Worm (Caenorhabditis elegans) whole organism, late embryonic: ENCODE data around the gene arrd-3.

ENCODE experiments used
- C38D4.7 ChIP-seq: fragments of 200-800 bp; sonication (Bioruptor generic); optimal IDR thresholded peaks from 2 replicates; lab custom pipeline; 2018; ENCODE audit warnings: mild to moderate bottlenecking, missing genetic modification characterization, moderate library complexity, missing compliant biosample characterization
- K09A11.1 ChIP-seq: sonication (generic microtip); optimal IDR thresholded peaks from 2 replicates; lab custom pipeline; 2017; ENCODE audit warnings: antibody characterized with exemption, mild to moderate bottlenecking, missing genetic modification characterization, missing compliant biosample characterization; ENCODE audit not compliant: insufficient read depth
- T23F11.4 ChIP-seq: fragments of 200-800 bp; sonication (Bioruptor generic); optimal IDR thresholded peaks from 2 replicates; lab custom pipeline; 2018; ENCODE audit warnings: mild to moderate bottlenecking, missing genetic modification characterization, missing compliant biosample characterization
- ahr-1 ChIP-seq: sonication (generic microtip); optimal IDR thresholded peaks from 2 replicates; lab custom pipeline; 2016; ENCODE audit warnings: missing genetic modification characterization, missing compliant biosample characterization
- ama-1 ChIP-seq: fragments of 150-350 bp; optimal IDR thresholded peaks from 2 replicates; lab custom pipeline; 2014
- ceh-2 ChIP-seq: sonication (generic microtip); optimal IDR thresholded peaks from 2 replicates; lab custom pipeline; 2016; ENCODE audit warnings: missing genotype, missing genetic modification characterization, missing compliant biosample characterization
- ceh-22 ChIP-seq: sonication (generic microtip); optimal IDR thresholded peaks from 2 replicates; lab custom pipeline; 2017; ENCODE audit warnings: missing biosample characterization, missing genetic modification characterization
- ceh-30 ChIP-seq: fragments of 150-350 bp; optimal IDR thresholded peaks from 2 replicates; lab custom pipeline; 2014; ENCODE audit warnings: missing biosample characterization, missing genetic modification characterization
- ceh-45 ChIP-seq: fragments of 200-800 bp; sonication (Bioruptor generic); IDR thresholded peaks from 2 replicates; pipeline ENCODE4 v1.3.6; 2022; ENCODE audit warnings: missing genetic modification reagents, missing genetic modification characterization, missing compliant biosample characterization
- ceh-6 ChIP-seq: fragments of 200-800 bp; sonication (Bioruptor generic); optimal IDR thresholded peaks from 2 replicates; lab custom pipeline; 2018; ENCODE audit warnings: mild to moderate bottlenecking, missing genetic modification characterization, missing compliant biosample characterization
- dmd-4 ChIP-seq: sonication (generic microtip); optimal IDR thresholded peaks from 2 replicates; lab custom pipeline; 2016; ENCODE audit warnings: borderline replicate concordance, missing genetic modification characterization, missing compliant biosample characterization
- elt-2 ChIP-seq: sonication (generic microtip); optimal IDR thresholded peaks from 2 replicates; lab custom pipeline; 2016; ENCODE audit warnings: missing genetic modification reagents, missing genetic modification characterization, missing compliant biosample characterization
- ets-4 ChIP-seq: sonication (generic microtip); optimal IDR thresholded peaks from 2 replicates; lab custom pipeline; 2016; ENCODE audit warnings: missing genetic modification characterization, missing compliant biosample characterization
- fkh-10 ChIP-seq: fragments of 150-350 bp; optimal IDR thresholded peaks from 2 replicates; lab custom pipeline; 2014; ENCODE audit warnings: missing biosample characterization, missing genetic modification reagents, missing genetic modification characterization
- gmeb-2 ChIP-seq: sonication (generic microtip); optimal IDR thresholded peaks from 2 replicates; lab custom pipeline; 2016; ENCODE audit warnings: missing genetic modification characterization, inconsistent platforms, missing compliant biosample characterization
- hlh-13 ChIP-seq: fragments of 200-800 bp; sonication (Bioruptor generic); optimal IDR thresholded peaks from 2 replicates; lab custom pipeline; 2018; ENCODE audit warnings: mild to moderate bottlenecking, missing genetic modification characterization, missing compliant biosample characterization
- hlh-15 ChIP-seq: sonication (generic microtip); optimal IDR thresholded peaks from 2 replicates; lab custom pipeline; 2016; ENCODE audit warnings: missing genetic modification characterization, missing compliant biosample characterization
- hlh-6 ChIP-seq: sonication (generic microtip); optimal IDR thresholded peaks from 2 replicates; lab custom pipeline; 2016; ENCODE audit warnings: missing genotype, missing genetic modification characterization, missing compliant biosample characterization
- lin-11 ChIP-seq: fragments of 200-800 bp; sonication (Bioruptor generic); optimal IDR thresholded peaks from 2 replicates; lab custom pipeline; 2018; ENCODE audit warnings: mild to moderate bottlenecking, missing genetic modification characterization, missing compliant biosample characterization
- nhr-11 ChIP-seq: fragments of 150-350 bp; optimal IDR thresholded peaks from 2 replicates; lab custom pipeline; 2014; ENCODE audit warnings: missing biosample characterization, missing genetic modification characterization
- nhr-232 ChIP-seq: sonication (generic microtip); optimal IDR thresholded peaks from 2 replicates; lab custom pipeline; 2016; ENCODE audit warnings: missing genetic modification characterization, missing compliant biosample characterization
- pat-9 ChIP-seq: fragments of 200-800 bp; sonication (Bioruptor generic); optimal IDR thresholded peaks from 2 replicates; lab custom pipeline; 2018; ENCODE audit warnings: mild to moderate bottlenecking, missing genetic modification characterization, moderate library complexity, missing compliant biosample characterization
- pros-1 ChIP-seq: fragments of 150-350 bp; optimal IDR thresholded peaks from 2 replicates; lab custom pipeline; 2014; ENCODE audit warnings: missing biosample characterization, missing genetic modification reagents, missing genetic modification characterization
- sox-2 ChIP-seq: fragments of 200-800 bp; sonication (Bioruptor generic); IDR thresholded peaks from 2 replicates; pipeline ENCODE4 v1.3.6; 2022; ENCODE audit warnings: missing genetic modification reagents, missing genetic modification characterization, missing compliant biosample characterization
- syd-9 ChIP-seq: sonication (generic microtip); optimal IDR thresholded peaks from 2 replicates; lab custom pipeline; 2016; ENCODE audit warnings: mild to moderate bottlenecking, missing genetic modification characterization, moderate library complexity, missing compliant biosample characterization
- tbx-2 ChIP-seq: sonication (generic microtip); optimal IDR thresholded peaks from 2 replicates; lab custom pipeline; 2016; ENCODE audit warnings: missing genetic modification characterization, missing compliant biosample characterization
- tbx-7 ChIP-seq: sonication (generic microtip); optimal IDR thresholded peaks from 2 replicates; lab custom pipeline; 2016; ENCODE audit warnings: missing genotype, missing genetic modification characterization, missing compliant biosample characterization
- ttx-3 ChIP-seq: sonication (generic microtip); optimal IDR thresholded peaks from 2 replicates; lab custom pipeline; 2016; ENCODE audit warnings: missing genetic modification reagents, missing genetic modification characterization, missing compliant biosample characterization
- unc-42 ChIP-seq: sonication (generic microtip); optimal IDR thresholded peaks from 2 replicates; lab custom pipeline; 2016; ENCODE audit warnings: missing genotype, missing genetic modification characterization, missing compliant biosample characterization
- unc-86 ChIP-seq: sonication (generic microtip); optimal IDR thresholded peaks from 2 replicates; lab custom pipeline; 2016; ENCODE audit warnings: missing genetic modification characterization, missing compliant biosample characterization
- zip-5 ChIP-seq: sonication (generic microtip); optimal IDR thresholded peaks from 2 replicates; lab custom pipeline; 2016; ENCODE audit warnings: missing genetic modification characterization, missing compliant biosample characterization

Gene arrd-3

ce11 chrII:9418065-9418567 lies 5.8 kb downstream of the arrd-3 start, which contains the start of the genes M176.4 and M176.16:
TSS of gene M176.4 (plus strand) at chrII:9418365.
TSS of gene M176.16 (plus strand) at chrII:9418517.
- TF ChIP-seq hlh-15 (no peak), elt-2 (tag; lab: Kevin White, UChicago) (peak; percentile 22), pat-9 (tag; lab: Kevin White, UChicago) (no peak), ahr-1 (no peak)

ce11 chrII:9418843-9419532 lies 6.6 kb downstream of the arrd-3 start:
- TF ChIP-seq ceh-22 (tag; lab: Kevin White, UChicago): no peak
- no peak for TF ChIP-seq ceh-2 (tag; lab: Kevin White, UChicago)
- TF ChIP-seq pat-9 (tag; lab: Kevin White, UChicago): no peak
- no peak for TF ChIP-seq unc-42 (tag; lab: Kevin White, UChicago)
- no peak for TF ChIP-seq tbx-7
- no peak for TF ChIP-seq fkh-10 (GFP tag; lab: Kevin White, UChicago)
- TF ChIP-seq gmeb-2: no peak
- no peak for TF ChIP-seq tbx-2 (tag; lab: Kevin White, UChicago)
- no peak for TF ChIP-seq nhr-11 (tag; lab: Kevin White, UChicago)
- no peak for TF ChIP-seq hlh-13 (GFP tag; lab: Kevin White, UChicago)

ce11 chrII:9421969-9422368 lies 9.6 kb downstream of the arrd-3 start, which contains the start of gene M176.11:
TSS of gene M176.11 (plus strand) at chrII:9422269.
- TF ChIP-seq unc-86 (no peak), K09A11.1 (tag; lab: Kevin White, UChicago) (no peak), sox-2 (GFP tag; lab: Robert Waterston, UW) (no peak), unc-42 (tag; lab: Kevin White, UChicago) (no peak), C38D4.7 (GFP tag; lab: Kevin White, UChicago) (no peak), ceh-30 (tag; lab: Kevin White, UChicago) (no peak), pros-1 (tag; lab: Kevin White, UChicago) (no peak), dmd-4 (tag; lab: Kevin White, UChicago) (no peak), ceh-45 (GFP tag; lab: Robert Waterston, UW) (no peak)

ce11 chrII:9426076-9426475 lies 13.7 kb downstream of the arrd-3 start, which contains the start of gene M176.10:
TSS of gene M176.10 (minus strand) at chrII:9426176.
- no peak for TF ChIP-seq T23F11.4 (GFP tag; lab: Kevin White, UChicago)

DNA sequence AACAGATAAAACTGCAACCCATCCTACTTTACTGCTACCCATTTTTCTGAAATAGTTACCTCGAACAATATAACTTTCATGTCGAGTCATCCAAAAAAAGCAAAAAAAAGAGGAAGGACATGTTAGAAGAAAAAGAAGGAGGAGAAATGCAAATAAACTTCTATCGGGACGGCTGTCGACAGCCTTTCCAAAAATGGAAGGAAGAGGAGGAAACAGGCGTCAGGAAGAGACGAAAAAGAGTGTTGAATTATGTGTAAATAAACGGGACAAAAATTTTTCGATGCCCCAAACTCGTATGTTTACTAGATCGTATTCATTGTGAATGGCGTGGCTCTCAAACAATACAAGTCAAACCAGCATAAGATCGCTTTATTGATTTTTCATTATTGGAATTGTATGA lies 15.3 kb downstream of the arrd-3 start, which contains the start of gene M176.5:
M176.5 (minus strand) TSS at position 101 of the 400 bp plus-strand sequence.
- TF ChIP-seq syd-9 (no peak), pat-9 (tag; lab: Kevin White, UChicago) (no peak), ama-1 (lab: Kevin White, UChicago) (no peak), ahr-1 (no peak), ttx-3 (no peak), pros-1 (tag; lab: Kevin White, UChicago) (no peak), ets-4 (tag; lab: Kevin White, UChicago) (no peak)

DNA sequence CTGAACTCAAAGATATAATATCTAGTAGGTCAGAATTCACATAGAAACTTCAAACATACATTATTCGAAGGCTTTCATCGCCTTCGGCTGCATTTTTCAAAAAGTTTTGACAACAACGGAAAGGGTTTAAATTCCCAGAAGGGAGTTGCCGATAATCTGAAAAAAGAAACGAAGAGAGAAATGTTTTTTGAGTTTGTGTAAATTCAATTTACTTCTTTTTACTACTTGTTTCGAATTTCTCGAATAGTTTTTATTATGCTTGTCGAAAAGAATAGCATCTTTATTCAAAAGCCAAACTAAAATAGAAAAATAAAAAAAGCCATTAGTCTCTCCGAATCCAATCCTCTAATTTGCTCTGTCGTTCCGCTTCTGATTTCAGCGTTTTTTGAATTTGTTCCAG lies 18.8 kb downstream of the arrd-3 start:
- TF ChIP-seq dmd-4 (tag; lab: Kevin White, UChicago): no peak
- no peak for TF ChIP-seq syd-9
- no peak for TF ChIP-seq T23F11.4 (GFP tag; lab: Kevin White, UChicago)
- no peak for TF ChIP-seq nhr-232 (tag; lab: Kevin White, UChicago)
- TF ChIP-seq lin-11 (tag; lab: Kevin White, UChicago): no peak
- TF ChIP-seq tbx-7: no peak
- no peak for TF ChIP-seq K09A11.1 (tag; lab: Kevin White, UChicago)
- TF ChIP-seq ama-1 (lab: Kevin White, UChicago): no peak
- TF ChIP-seq ttx-3: no peak
- no peak for TF ChIP-seq ceh-6 (GFP tag; lab: Kevin White, UChicago)
- TF ChIP-seq nhr-11 (tag; lab: Kevin White, UChicago): no peak
- no peak for TF ChIP-seq hlh-6 (tag; lab: Kevin White, UChicago)
- no peak for TF ChIP-seq zip-5 (tag; lab: Kevin White, UChicago)
- TF ChIP-seq, all 69 proteins: peak for 0
